Worm (Caenorhabditis elegans) whole organism, L4 larva: ENCODE results near the gene Y22D7AR.6.

Experiments
- R02D3.7 ChIP-seq: fragments of 150-350 bp; sonication (generic microtip); optimal IDR thresholded peaks from 3 replicates; lab custom pipeline; 2014; ENCODE audit warnings: missing biosample characterization, missing genetic modification characterization
- Y105C5A.15 ChIP-seq: fragments of 200-800 bp; sonication (Bioruptor generic); IDR thresholded peaks from 2 replicates; pipeline ENCODE4 v1.3.6; 2022; ENCODE audit warnings: missing genetic modification characterization, missing compliant biosample characterization
- Y75B8A.6 ChIP-seq: fragments of 200-800 bp; sonication (Bioruptor generic); IDR thresholded peaks from 2 replicates; pipeline ENCODE4 v1.3.6; 2022; ENCODE audit warnings: missing genetic modification reagents, missing genetic modification characterization, missing compliant biosample characterization
- aly-2 ChIP-seq: sonication (generic microtip); optimal IDR thresholded peaks from 2 replicates; lab custom pipeline; 2018; ENCODE audit warnings: missing biosample characterization, missing genetic modification characterization
- ceh-82 ChIP-seq: sonication (generic microtip); optimal IDR thresholded peaks from 2 replicates; lab custom pipeline; 2017; ENCODE audit warnings: missing biosample characterization, missing genetic modification characterization
- daf-16 ChIP-seq, 3 experiments: sonication (generic microtip); optimal IDR thresholded peaks; 2 replicates each; lab custom pipeline; 2016 to 2017; ENCODE audit warnings: missing genetic modification characterization in 3 of 3, missing genetic modification reagents in 3 of 3, mild to moderate bottlenecking in 2 of 3, missing compliant biosample characterization in 2 of 3, missing biosample characterization in 1 of 3, moderate library complexity in 1 of 3
- egl-27 ChIP-seq: sonication (generic microtip); optimal IDR thresholded peaks from 3 replicates; lab custom pipeline; 2017; ENCODE audit warnings: missing biosample characterization, missing genetic modification reagents, missing genetic modification characterization
- hlh-11 ChIP-seq: fragments of 200-800 bp; sonication (Bioruptor generic); optimal IDR thresholded peaks from 2 replicates; lab custom pipeline; 2018; ENCODE audit warnings: mild to moderate bottlenecking, missing genetic modification characterization, missing compliant biosample characterization
- lin-13 ChIP-seq: fragments of 150-350 bp; optimal IDR thresholded peaks from 2 replicates; lab custom pipeline; 2014; ENCODE audit warnings: missing biosample characterization, missing genetic modification reagents, missing genetic modification characterization
- lin-38 ChIP-seq: fragments of 200-800 bp; sonication (Bioruptor generic); IDR thresholded peaks from 2 replicates; pipeline ENCODE4 v1.3.6; 2022; ENCODE audit warnings: missing genetic modification reagents, missing genetic modification characterization, missing compliant biosample characterization
- lir-3 ChIP-seq: sonication (generic microtip); optimal IDR thresholded peaks from 2 replicates; lab custom pipeline; 2016; ENCODE audit warnings: mild to moderate bottlenecking, missing genetic modification characterization, missing compliant biosample characterization
- skn-1 ChIP-seq: fragments of 150-350 bp; optimal IDR thresholded peaks from 2 replicates; lab custom pipeline; 2014; ENCODE audit warnings: missing biosample characterization, missing genetic modification characterization
- unc-39 ChIP-seq: sonication (generic microtip); optimal IDR thresholded peaks from 2 replicates; lab custom pipeline; 2017; ENCODE audit warnings: missing biosample characterization, missing genetic modification characterization

DNA sequence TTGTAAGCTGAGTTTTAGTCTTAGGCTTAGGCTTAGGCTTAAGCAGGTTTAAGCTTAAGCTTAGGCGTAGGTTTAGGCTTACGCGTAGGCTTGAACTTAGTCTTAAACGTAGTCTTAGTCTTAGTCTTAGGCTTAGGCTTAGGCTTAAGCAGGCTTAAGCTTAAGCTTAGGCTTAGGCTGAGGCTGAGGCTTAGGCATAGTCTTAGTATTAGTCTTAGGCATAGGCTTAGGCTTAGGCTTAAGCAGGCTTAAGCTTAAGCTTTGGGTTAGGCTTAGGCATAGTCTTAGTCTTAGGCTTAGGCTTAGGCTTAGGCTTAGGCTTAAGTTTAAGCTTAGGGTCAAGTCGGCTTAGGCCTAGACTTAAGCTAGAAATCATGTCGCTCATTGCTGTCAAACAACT is 42.3 kb upstream of the Y22D7AR.6 start:
- TF ChIP-seq ceh-82 (no peak), unc-39 (no peak), egl-27 (no peak), aly-2 (tag; lab: Kevin White, UChicago) (no peak), R02D3.7 (tag; lab: Kevin White, UChicago) (no peak), lin-38 (GFP tag; lab: Robert Waterston, UW) (no peak), Y105C5A.15 (GFP tag; lab: Robert Waterston, UW) (no peak), skn-1 (tag; lab: Kevin White, UChicago) (no peak), lir-3 (no peak), Y75B8A.6 (GFP tag; lab: Robert Waterston, UW) (no peak), lin-13 (GFP tag; lab: Kevin White, UChicago) (no peak), daf-16 (GFP tag; optimal IDR thresholded peaks at IDR 0.05; lab: Kevin White, UChicago) (no peak), daf-16 (tag; optimal IDR thresholded peaks at IDR 0.05; lab: Kevin White, UChicago) (no peak), hlh-11 (tag; lab: Kevin White, UChicago) (no peak)
